Fruit fly (Drosophila melanogaster) whole organism, prepupa: Measurements from ENCODE around the gene bond.

Source experiments
- CG10631 ChIP-seq: fragments of 200-800 bp; sonication (Bioruptor generic); optimal IDR thresholded peaks from 2 replicates; lab custom pipeline; 2016; ENCODE audit warnings: missing biosample characterization, missing genetic modification characterization
- CG10669 ChIP-seq: fragments of 200-800 bp; sonication (Bioruptor generic); optimal IDR thresholded peaks from 3 replicates; lab custom pipeline; 2018; ENCODE audit warnings: missing biosample characterization, mild to moderate bottlenecking, missing genetic modification characterization, moderate library complexity
- CG11294 ChIP-seq: fragments of 200-800 bp; sonication (Bioruptor generic); IDR thresholded peaks from 2 replicates; pipeline ENCODE4 v1.3.6; 2022; ENCODE audit warnings: missing biosample characterization, missing genetic modification characterization
- CG11762 ChIP-seq: fragments of 200-800 bp; sonication (Bioruptor generic); optimal IDR thresholded peaks from 3 replicates; lab custom pipeline; 2016; ENCODE audit warnings: missing biosample characterization, missing genetic modification characterization; ENCODE audit not compliant: insufficient read depth
- CG11902 ChIP-seq: fragments of 200-800 bp; sonication (Bioruptor generic); optimal IDR thresholded peaks from 3 replicates; lab custom pipeline; 2016; ENCODE audit warnings: missing biosample characterization, missing genetic modification characterization
- CG15336 ChIP-seq: fragments of 200-800 bp; sonication (Bioruptor generic); IDR thresholded peaks from 2 replicates; pipeline ENCODE4 v1.3.6; 2022; ENCODE audit warnings: missing biosample characterization, missing genetic modification characterization
- CG1621 ChIP-seq: fragments of 200-800 bp; sonication (Bioruptor generic); optimal IDR thresholded peaks from 3 replicates; lab custom pipeline; 2018; ENCODE audit warnings: missing biosample characterization, mild to moderate bottlenecking, missing genetic modification characterization
- CG3032 ChIP-seq: fragments of 200-800 bp; optimal IDR thresholded peaks from 2 replicates; lab custom pipeline; 2019; ENCODE audit warnings: missing biosample characterization, mild to moderate bottlenecking, missing genetic modification characterization, moderate library complexity
- CG31627 ChIP-seq: fragments of 200-800 bp; sonication (Bioruptor generic); optimal IDR thresholded peaks from 3 replicates; lab custom pipeline; 2016; ENCODE audit warnings: missing biosample characterization, missing genetic modification characterization
- CG32006 ChIP-seq: fragments of 200-800 bp; sonication (Bioruptor generic); optimal IDR thresholded peaks from 3 replicates; lab custom pipeline; 2017; ENCODE audit warnings: missing biosample characterization, mild to moderate bottlenecking, missing genetic modification characterization
- CG34406 ChIP-seq: fragments of 200-800 bp; sonication (Bioruptor generic); optimal IDR thresholded peaks from 3 replicates; lab custom pipeline; 2016; ENCODE audit warnings: missing biosample characterization, missing genetic modification characterization
- CG3919 ChIP-seq: fragments of 200-800 bp; sonication (Bioruptor generic); optimal IDR thresholded peaks from 3 replicates; lab custom pipeline; 2016; ENCODE audit warnings: missing biosample characterization, missing genetic modification characterization
- CG4318 ChIP-seq: fragments of 200-800 bp; sonication (Bioruptor generic); optimal IDR thresholded peaks from 3 replicates; lab custom pipeline; 2017; ENCODE audit warnings: missing biosample characterization, mild to moderate bottlenecking, missing genetic modification characterization
- CG6163 ChIP-seq: fragments of 200-800 bp; sonication (Bioruptor generic); IDR thresholded peaks from 3 replicates; pipeline ENCODE4 v1.3.6; 2022; ENCODE audit warnings: missing biosample characterization, missing genetic modification characterization
- CG6808 ChIP-seq: fragments of 200-800 bp; sonication (Bioruptor generic); optimal IDR thresholded peaks from 3 replicates; lab custom pipeline; 2017; ENCODE audit warnings: missing biosample characterization, missing genetic modification characterization, mild to moderate bottlenecking, moderate library complexity, missing genetic modification reagents
- CG7368 ChIP-seq: fragments of 200-800 bp; sonication (Bioruptor generic); optimal IDR thresholded peaks from 3 replicates; lab custom pipeline; 2016; ENCODE audit warnings: missing biosample characterization, missing genetic modification characterization
- CG8319 ChIP-seq: fragments of 200-800 bp; sonication (Bioruptor generic); optimal IDR thresholded peaks from 3 replicates; lab custom pipeline; 2016; ENCODE audit warnings: missing biosample characterization, missing genetic modification characterization
- CG8632 ChIP-seq: fragments of 200-800 bp; sonication (Bioruptor generic); optimal IDR thresholded peaks from 3 replicates; lab custom pipeline; 2016; ENCODE audit warnings: missing biosample characterization, missing genetic modification characterization
- CG9139 ChIP-seq: fragments of 200-800 bp; sonication (Bioruptor generic); optimal IDR thresholded peaks from 3 replicates; lab custom pipeline; 2017; ENCODE audit warnings: missing biosample characterization, mild to moderate bottlenecking, missing genetic modification characterization
- Eip75B ChIP-seq: fragments of 200-800 bp; sonication (Bioruptor generic); optimal IDR thresholded peaks from 3 replicates; lab custom pipeline; 2016; ENCODE audit warnings: missing biosample characterization, missing genetic modification characterization
- Eip78C ChIP-seq: fragments of 200-800 bp; sonication (Bioruptor generic); peaks from one replicate; lab custom pipeline; 2016; ENCODE audit warnings: missing biosample characterization, missing genetic modification characterization
- Eip93F ChIP-seq: fragments of 200-800 bp; sonication (Bioruptor generic); optimal IDR thresholded peaks from 2 replicates; lab custom pipeline; 2016; ENCODE audit warnings: missing biosample characterization, mild to moderate bottlenecking, missing genetic modification characterization
- Ets21C ChIP-seq: fragments of 200-800 bp; sonication (Bioruptor generic); optimal IDR thresholded peaks from 3 replicates; lab custom pipeline; 2016; ENCODE audit warnings: missing biosample characterization, missing genetic modification characterization
- Ets96B ChIP-seq: fragments of 200-800 bp; optimal IDR thresholded peaks from 2 replicates; lab custom pipeline; 2019; ENCODE audit warnings: missing biosample characterization, mild to moderate bottlenecking, missing genetic modification characterization, moderate library complexity
- Hr38 ChIP-seq: sonication (Bioruptor generic); optimal IDR thresholded peaks from 2 replicates; lab custom pipeline; 2016; ENCODE audit warnings: missing biosample characterization, missing genetic modification characterization
- Hr39 ChIP-seq: fragments of 200-800 bp; sonication (Bioruptor generic); optimal IDR thresholded peaks from 2 replicates; lab custom pipeline; 2016; ENCODE audit warnings: missing biosample characterization, missing genetic modification characterization
- Hr4 ChIP-seq: fragments of 200-800 bp; sonication (Bioruptor generic); optimal IDR thresholded peaks from 3 replicates; lab custom pipeline; 2016; ENCODE audit warnings: missing biosample characterization, missing genetic modification characterization
- Met ChIP-seq: fragments of 200-800 bp; sonication (Bioruptor generic); optimal IDR thresholded peaks from 3 replicates; lab custom pipeline; 2016; ENCODE audit warnings: missing biosample characterization, missing genetic modification characterization
- OdsH ChIP-seq: fragments of 200-800 bp; sonication (Bioruptor generic); optimal IDR thresholded peaks from 3 replicates; lab custom pipeline; 2016; ENCODE audit warnings: missing biosample characterization, missing genetic modification characterization
- Smox ChIP-seq: fragments of 200-800 bp; sonication (Bioruptor generic); optimal IDR thresholded peaks from 3 replicates; lab custom pipeline; 2016; ENCODE audit warnings: missing biosample characterization, missing genetic modification characterization
- Sox14 ChIP-seq: fragments of 200-800 bp; sonication (Bioruptor generic); optimal IDR thresholded peaks from 3 replicates; lab custom pipeline; 2016; ENCODE audit warnings: missing biosample characterization, missing genetic modification characterization
- achi ChIP-seq: fragments of 200-800 bp; sonication (Bioruptor generic); optimal IDR thresholded peaks from 3 replicates; lab custom pipeline; 2016; ENCODE audit warnings: missing biosample characterization, missing genetic modification characterization
- acj6 ChIP-seq: fragments of 200-800 bp; sonication (Bioruptor generic); optimal IDR thresholded peaks from 3 replicates; lab custom pipeline; 2016; ENCODE audit warnings: missing biosample characterization, missing genetic modification characterization
- cyc ChIP-seq: fragments of 200-800 bp; sonication (Bioruptor generic); optimal IDR thresholded peaks from 3 replicates; lab custom pipeline; 2016; ENCODE audit warnings: missing biosample characterization, missing genetic modification characterization
- dac ChIP-seq: fragments of 200-800 bp; sonication (Bioruptor generic); optimal IDR thresholded peaks from 2 replicates; lab custom pipeline; 2017; ENCODE audit warnings: missing biosample characterization, mild to moderate bottlenecking, missing genetic modification characterization
- dsx ChIP-seq: fragments of 200-800 bp; optimal IDR thresholded peaks from 3 replicates; lab custom pipeline; 2019; ENCODE audit warnings: missing biosample characterization, mild to moderate bottlenecking, missing genetic modification characterization, moderate library complexity; ENCODE audit not compliant: poor library complexity, severe bottlenecking
- eg ChIP-seq: fragments of 200-800 bp; sonication (Bioruptor generic); IDR thresholded peaks from 3 replicates; pipeline ENCODE4 v1.3.6; 2022; ENCODE audit warnings: missing biosample characterization, missing genetic modification characterization
- esn ChIP-seq: fragments of 200-800 bp; sonication (Bioruptor generic); optimal IDR thresholded peaks from 2 replicates; lab custom pipeline; 2016; ENCODE audit warnings: missing biosample characterization, mild to moderate bottlenecking, missing genetic modification characterization, moderate library complexity
- fd59A ChIP-seq: fragments of 200-800 bp; sonication (Bioruptor generic); optimal IDR thresholded peaks from 2 replicates; lab custom pipeline; 2017; ENCODE audit warnings: missing biosample characterization, mild to moderate bottlenecking, missing genetic modification characterization, missing genetic modification reagents
- fd85E ChIP-seq: fragments of 200-800 bp; sonication (Bioruptor generic); optimal IDR thresholded peaks from 3 replicates; lab custom pipeline; 2016; ENCODE audit warnings: missing biosample characterization, missing genetic modification characterization
- fkh ChIP-seq: fragments of 200-800 bp; sonication (Bioruptor generic); optimal IDR thresholded peaks from 3 replicates; lab custom pipeline; 2017; ENCODE audit warnings: missing biosample characterization, mild to moderate bottlenecking, missing genetic modification characterization, moderate library complexity
- lz ChIP-seq: fragments of 200-800 bp; sonication (Bioruptor generic); optimal IDR thresholded peaks from 3 replicates; lab custom pipeline; 2016; ENCODE audit warnings: missing biosample characterization, missing genetic modification characterization
- net ChIP-seq: fragments of 200-800 bp; sonication (Bioruptor generic); optimal IDR thresholded peaks from 3 replicates; lab custom pipeline; 2016; ENCODE audit warnings: missing biosample characterization, missing genetic modification characterization
- salr ChIP-seq, 2 experiments: fragments of 200-800 bp; sonication (Bioruptor generic); optimal IDR thresholded peaks; 3 replicates each; lab custom pipeline; 2016 to 2018; ENCODE audit warnings: missing biosample characterization in 2 of 2, missing genetic modification characterization in 2 of 2, mild to moderate bottlenecking in 1 of 2
- spab ChIP-seq: fragments of 200-800 bp; sonication (Bioruptor generic); optimal IDR thresholded peaks from 2 replicates; lab custom pipeline; 2017; ENCODE audit warnings: missing biosample characterization, mild to moderate bottlenecking, missing genetic modification characterization, missing genetic modification reagents
- ss ChIP-seq, 2 experiments: fragments of 200-800 bp; sonication (Bioruptor generic); optimal IDR thresholded peaks; 2 replicates in 1 of 2; 3 replicates in 1 of 2; lab custom pipeline; 2017 to 2018; ENCODE audit warnings: mild to moderate bottlenecking in 2 of 2, missing biosample characterization in 2 of 2, missing genetic modification characterization in 2 of 2, moderate library complexity in 1 of 2
- vri ChIP-seq: fragments of 200-800 bp; sonication (Bioruptor generic); optimal IDR thresholded peaks from 3 replicates; lab custom pipeline; 2016; ENCODE audit warnings: missing biosample characterization, mild to moderate bottlenecking, missing genetic modification characterization

Gene bond

dm6 chr3R:22587419-22587963, 37.0 kb downstream of the bond start, which contains the start of gene Efa6 (continued):
- TF ChIP-seq Sox14 (GFP tag; lab: Kevin White, UChicago): peak; percentile 53
- no peak for TF ChIP-seq CG7368 (GFP tag; lab: Kevin White, UChicago)
- no peak for TF ChIP-seq dac (GFP tag; lab: Kevin White, UChicago)
- TF ChIP-seq Smox: no peak
- peak in 1 of 2 experiments; percentile 46 for TF ChIP-seq ss (GFP tag; optimal IDR thresholded peaks at IDR 0.05; lab: Kevin White, UChicago)
- peak; percentile 32 for TF ChIP-seq Eip75B

dm6 chr3R:22588756-22589155, 38.3 kb downstream of the bond start:
- TF ChIP-seq Eip78C (GFP tag; lab: Kevin White, UChicago) (peak; percentile 21), Hr38 (no peak), CG9139 (GFP tag; lab: Kevin White, UChicago) (no peak), CG11762 (GFP tag; lab: Kevin White, UChicago) (no peak), Hr39 (GFP tag; lab: Kevin White, UChicago) (peak; percentile 14)

- peak; percentile 17 for TF ChIP-seq CG10631
- TF ChIP-seq CG11294 (GFP tag; lab: Robert Waterston, UW): no peak
- TF ChIP-seq CG8319 (GFP tag; lab: Kevin White, UChicago): no peak
- no peak for TF ChIP-seq Hr38
- TF ChIP-seq CG1621: peak; percentile 23
- peak; percentile 67 for TF ChIP-seq CG6808 (GFP tag; lab: Kevin White, UChicago)
- no peak for TF ChIP-seq CG11902
- no peak for TF ChIP-seq acj6 (GFP tag; lab: Kevin White, UChicago)
- TF ChIP-seq CG11762 (GFP tag; lab: Kevin White, UChicago): no peak
- TF ChIP-seq net: peak; percentile 37
- TF ChIP-seq CG34406: no peak
- TF ChIP-seq CG31627 (GFP tag; lab: Kevin White, UChicago): no peak
- no peak for TF ChIP-seq Smox
- no peak for TF ChIP-seq Met (GFP tag; lab: Kevin White, UChicago)
- TF ChIP-seq CG10669 (GFP tag; lab: Kevin White, UChicago): peak; percentile 42
- no peak for TF ChIP-seq esn (GFP tag; lab: Kevin White, UChicago)
- no peak for TF ChIP-seq Sox14 (GFP tag; lab: Kevin White, UChicago)
- peak; percentile 35 for TF ChIP-seq spab (GFP tag; lab: Kevin White, UChicago)
- no peak for TF ChIP-seq CG7368 (GFP tag; lab: Kevin White, UChicago)
- no peak for TF ChIP-seq CG8632 (GFP tag; lab: Kevin White, UChicago)
- TF ChIP-seq CG3919 (GFP tag; lab: Kevin White, UChicago): peak; percentile 39
- TF ChIP-seq Eip78C (GFP tag; lab: Kevin White, UChicago): peak; percentile 43
- no peak for TF ChIP-seq CG32006 (GFP tag; lab: Kevin White, UChicago)
- peak; percentile 76 for TF ChIP-seq CG6163 (GFP tag; lab: Robert Waterston, UW)
- no peak for TF ChIP-seq achi (GFP tag; lab: Kevin White, UChicago)
- TF ChIP-seq CG4318 (GFP tag; lab: Kevin White, UChicago): no peak
- no peak for TF ChIP-seq Ets21C (GFP tag; lab: Kevin White, UChicago)
- TF ChIP-seq fkh (GFP tag; lab: Kevin White, UChicago): peak; percentile 84
- no peak for TF ChIP-seq lz (GFP tag; lab: Kevin White, UChicago)
- peak; percentile 14 for TF ChIP-seq vri
- 0 out of 3 replicates have a peak, but pooled peaks have one; percentile 12 for TF ChIP-seq eg (GFP tag; lab: Robert Waterston, UW)
- no peak for TF ChIP-seq fd59A (GFP tag; lab: Kevin White, UChicago)
- TF ChIP-seq cyc: no peak
- TF ChIP-seq Eip93F: no peak
- no peak for TF ChIP-seq OdsH
- TF ChIP-seq dsx (GFP tag; lab: Kevin White, UChicago): no peak
- TF ChIP-seq Hr4: no peak
- TF ChIP-seq CG3032 (tag; lab: Kevin White, UChicago): peak; percentile 33
- peak in 1 of 2 experiments; percentile 10 for TF ChIP-seq salr (GFP tag; optimal IDR thresholded peaks at IDR 0.05; lab: Kevin White, UChicago)
- TF ChIP-seq dac (GFP tag; lab: Kevin White, UChicago): no peak
- no peak for TF ChIP-seq fd85E (GFP tag; lab: Kevin White, UChicago)
- TF ChIP-seq Ets96B (tag; lab: Kevin White, UChicago): no peak
- TF ChIP-seq CG15336 (GFP tag; lab: Robert Waterston, UW): peak; percentile 44; the same call in 1 of the 2 replicates
Measured at dm6 chr3R:22589311-22589710, 38.8 kb downstream of the bond start.
